Fruit fly (Drosophila melanogaster) Kc167 (cell line): ENCODE data around the gene CG17777.

Experiments
- Myc ChIP-seq: fragments of >200 bp; optimal IDR thresholded peaks from 2 replicates; lab custom pipeline; 2017; ENCODE audit warnings: missing external identifiers
- Sin3A ChIP-seq: fragments of >200 bp; optimal IDR thresholded peaks from 2 replicates; lab custom pipeline; 2018; ENCODE audit warnings: missing external identifiers
- h ChIP-seq: fragments of >200 bp; optimal IDR thresholded peaks from 3 replicates; lab custom pipeline; 2018; ENCODE audit warnings: missing external identifiers
- psq ChIP-seq: fragments of >200 bp; optimal IDR thresholded peaks from 2 replicates; lab custom pipeline; 2017; ENCODE audit warnings: missing external identifiers
- ttk ChIP-seq: sonication (Bioruptor generic); optimal IDR thresholded peaks from 2 replicates; lab custom pipeline; 2017; ENCODE audit warnings: missing external identifiers

- TF ChIP-seq psq (lab: Kevin White, UChicago), result no peak
- no peak for TF ChIP-seq ttk
- no peak for TF ChIP-seq Sin3A (lab: Kevin White, UChicago)
- TF ChIP-seq h (lab: Kevin White, UChicago), result no peak
- no peak for TF ChIP-seq Myc
These were observed 48.5 kb upstream of the CG17777 start, which contains the start of gene ph-p for dm6 chrX:2138342-2138416.
